Fruit fly (Drosophila melanogaster) Kc167 (cell line): ENCODE data around the gene DCAF12.

Experiments used
- Sin3A ChIP-seq: fragments of >200 bp; optimal IDR thresholded peaks from 2 replicates; lab custom pipeline; 2018; ENCODE audit warnings: missing external identifiers
- h ChIP-seq: fragments of >200 bp; optimal IDR thresholded peaks from 3 replicates; lab custom pipeline; 2018; ENCODE audit warnings: missing external identifiers
- insv ChIP-seq: fragments of >200 bp; optimal IDR thresholded peaks from 3 replicates; lab custom pipeline; 2018; ENCODE audit warnings: missing external identifiers
- psq ChIP-seq: fragments of >200 bp; optimal IDR thresholded peaks from 2 replicates; lab custom pipeline; 2017; ENCODE audit warnings: missing external identifiers
- ttk ChIP-seq: sonication (Bioruptor generic); optimal IDR thresholded peaks from 2 replicates; lab custom pipeline; 2017; ENCODE audit warnings: missing external identifiers

DNA sequence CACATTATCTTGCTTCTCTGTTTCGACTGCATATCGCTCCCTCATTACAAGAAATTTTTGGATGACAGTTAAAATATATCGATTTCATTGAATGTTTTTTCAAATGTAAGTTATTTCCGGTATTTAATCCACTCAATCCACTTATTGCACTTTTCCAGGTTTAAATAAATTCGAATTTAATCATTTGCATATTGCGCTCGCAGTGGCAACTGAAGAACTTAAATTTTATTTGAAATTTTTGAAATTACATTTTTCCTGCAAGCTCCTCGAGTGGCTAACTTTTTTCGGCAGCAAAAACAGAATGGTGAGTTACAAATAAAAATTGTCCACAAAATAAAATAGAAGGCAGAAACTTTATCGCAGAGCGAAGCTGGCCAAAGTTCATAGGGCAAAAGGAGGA is 14.8 kb upstream of the DCAF12 start, which contains the start of the genes CG31358, CG42504 and CG42505:
- TF ChIP-seq insv (no peak), Sin3A (lab: Kevin White, UChicago) (no peak), psq (lab: Kevin White, UChicago) (no peak), ttk (lab: Kevin White, UChicago) (no peak), h (lab: Kevin White, UChicago) (no peak)
